Worm (Caenorhabditis elegans) whole organism, early embryonic: ENCODE measurements around the gene cdk-11.1.

Experiments used
- B0310.2 ChIP-seq: sonication (generic microtip); optimal IDR thresholded peaks from 2 replicates; lab custom pipeline; 2016; ENCODE audit warnings: mild to moderate bottlenecking, missing genetic modification characterization, missing compliant biosample characterization
- F13C5.2 ChIP-seq: sonication (generic microtip); optimal IDR thresholded peaks from 2 replicates; lab custom pipeline; 2017; ENCODE audit warnings: mild to moderate bottlenecking, missing genetic modification characterization, inconsistent platforms, missing compliant biosample characterization
- aly-1 ChIP-seq: sonication (generic microtip); optimal IDR thresholded peaks from 2 replicates; lab custom pipeline; 2016; ENCODE audit warnings: missing genetic modification characterization, missing compliant biosample characterization
- ama-1 ChIP-seq: fragments of 150-350 bp; optimal IDR thresholded peaks from 2 replicates; lab custom pipeline; 2014
- ceh-13 ChIP-seq: fragments of 200-800 bp; sonication (Bioruptor generic); optimal IDR thresholded peaks from 2 replicates; lab custom pipeline; 2018; ENCODE audit warnings: mild to moderate bottlenecking, missing genetic modification characterization, missing compliant biosample characterization
- ceh-36 ChIP-seq: sonication (generic microtip); optimal IDR thresholded peaks from 2 replicates; lab custom pipeline; 2016; ENCODE audit warnings: missing genetic modification characterization, inconsistent platforms, missing compliant biosample characterization
- ets-7 ChIP-seq: sonication (generic microtip); optimal IDR thresholded peaks from 2 replicates; lab custom pipeline; 2016; ENCODE audit warnings: missing genotype, missing genetic modification characterization, missing compliant biosample characterization
- flt-1 ChIP-seq: fragments of 200-800 bp; sonication (Bioruptor generic); IDR thresholded peaks from 2 replicates; pipeline ENCODE4 v1.3.6; 2022; ENCODE audit warnings: missing genetic modification characterization, missing compliant biosample characterization
- hmbx-1 ChIP-seq: sonication (generic microtip); optimal IDR thresholded peaks from 2 replicates; lab custom pipeline; 2016; ENCODE audit warnings: mild to moderate bottlenecking, missing genetic modification characterization, missing compliant biosample characterization
- hmg-4 ChIP-seq: fragments of 200-800 bp; sonication (Bioruptor generic); optimal IDR thresholded peaks from 2 replicates; lab custom pipeline; 2018; ENCODE audit warnings: mild to moderate bottlenecking, missing genetic modification characterization, missing compliant biosample characterization
- hnd-1 ChIP-seq: sonication (generic microtip); optimal IDR thresholded peaks from 2 replicates; lab custom pipeline; 2016; ENCODE audit warnings: missing genetic modification characterization, missing compliant biosample characterization
- pes-1 ChIP-seq: fragments of 200-800 bp; sonication (Bioruptor generic); IDR thresholded peaks from 2 replicates; pipeline ENCODE4 v1.3.6; 2022; ENCODE audit warnings: missing genetic modification reagents, missing genetic modification characterization, missing compliant biosample characterization
- scrt-1 ChIP-seq: fragments of 200-800 bp; sonication (Bioruptor generic); IDR thresholded peaks from 2 replicates; pipeline ENCODE4 v1.3.6; 2022; ENCODE audit warnings: missing genetic modification characterization, missing compliant biosample characterization
- sea-1 ChIP-seq: fragments of 200-800 bp; sonication (Bioruptor generic); conservative IDR thresholded peaks from 2 replicates; pipeline ENCODE4 v1.3.6; 2022; ENCODE audit warnings: missing genetic modification characterization, missing compliant biosample characterization
- tbx-11 ChIP-seq: fragments of 200-800 bp; sonication (Bioruptor generic); IDR thresholded peaks from 2 replicates; pipeline ENCODE4 v1.3.6; 2022; ENCODE audit warnings: missing genetic modification characterization, missing compliant biosample characterization
- tbx-37 ChIP-seq: fragments of 200-800 bp; sonication (Bioruptor generic); conservative IDR thresholded peaks from 2 replicates; pipeline ENCODE4 v1.3.6; 2022; ENCODE audit warnings: missing genetic modification reagents, missing genetic modification characterization, missing compliant biosample characterization
- tra-4 ChIP-seq: sonication (generic microtip); optimal IDR thresholded peaks from 2 replicates; lab custom pipeline; 2017; ENCODE audit warnings: missing genetic modification characterization, missing compliant biosample characterization

The cdk-11.1 gene

DNA sequence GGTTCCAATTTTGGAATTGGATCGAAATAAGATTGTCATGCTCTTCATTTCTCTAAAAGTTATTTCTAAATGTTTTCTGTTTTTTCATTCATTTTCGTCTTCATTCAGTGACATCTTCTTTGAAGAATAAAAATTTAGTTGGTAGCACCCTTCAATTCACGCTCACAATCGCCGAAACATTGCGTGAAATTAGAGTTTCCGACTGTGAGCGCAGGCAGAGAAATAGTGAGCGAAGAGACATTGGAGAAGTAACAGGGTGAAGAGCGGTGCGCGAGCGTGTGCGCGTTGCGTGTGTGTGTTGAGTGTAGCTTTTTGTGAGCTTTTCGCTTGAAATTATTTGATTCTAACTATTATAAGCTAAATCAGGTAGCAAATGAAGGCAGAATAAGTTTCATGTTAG is 29.6 kb upstream of the cdk-11.1 start:
- TF ChIP-seq scrt-1 (GFP tag; lab: Robert Waterston, UW) (no peak), F13C5.2 (tag; lab: Kevin White, UChicago) (peak; percentile 34), ceh-13 (GFP tag; lab: Kevin White, UChicago) (no peak), hmg-4 (peak; percentile 9)

DNA sequence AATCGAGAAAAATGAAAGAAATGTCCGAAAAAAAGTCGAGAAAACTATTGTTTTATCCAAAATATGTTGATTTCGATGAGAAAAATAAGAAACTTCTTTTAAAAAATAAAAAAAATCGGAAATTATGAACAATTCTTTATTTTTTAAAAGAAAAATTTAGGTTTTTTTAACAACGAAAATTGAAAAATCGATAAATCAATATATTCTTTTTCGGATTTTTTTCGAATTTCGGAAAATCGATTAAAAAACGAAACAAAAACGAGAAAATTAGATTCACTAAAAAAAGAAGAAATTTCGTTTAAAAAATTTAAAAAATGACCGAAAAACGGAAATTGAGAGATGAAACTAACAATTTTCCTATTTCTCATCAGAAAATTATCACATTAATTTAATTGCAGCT is 29.0 kb upstream of the cdk-11.1 start:
- TF ChIP-seq hmbx-1 (tag; lab: Kevin White, UChicago) = no peak
- TF ChIP-seq hmg-4 = no peak
- no peak for TF ChIP-seq B0310.2 (tag; lab: Kevin White, UChicago)

DNA sequence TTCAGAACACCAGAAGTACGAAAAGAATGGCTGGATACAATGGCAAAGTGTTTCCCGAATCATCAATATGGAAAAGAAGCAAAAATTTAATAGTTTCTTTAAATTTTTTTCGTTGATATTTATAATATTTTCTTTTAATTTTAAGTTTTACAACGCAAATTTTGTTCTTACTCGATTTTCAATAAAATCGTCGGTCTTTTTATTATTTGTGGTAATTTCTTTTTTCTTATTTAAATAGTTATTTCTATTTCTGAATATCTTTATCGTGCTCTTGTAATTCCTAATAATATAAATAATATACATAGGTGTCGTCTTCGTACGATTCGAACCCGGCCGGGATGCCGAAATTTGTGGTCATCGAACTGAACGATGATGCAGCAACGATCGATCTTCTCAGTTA is 27.3 kb upstream of the cdk-11.1 start, which contains the start of gene lir-1:
lir-1 (plus strand) TSS at position 301 of the 400 bp plus-strand sequence.
- no peak for TF ChIP-seq B0310.2 (tag; lab: Kevin White, UChicago)
- no peak for TF ChIP-seq ceh-13 (GFP tag; lab: Kevin White, UChicago)
- TF ChIP-seq tbx-11 (GFP tag; lab: Robert Waterston, UW) = no peak
- TF ChIP-seq sea-1 (GFP tag; lab: Robert Waterston, UW) = no peak
- no peak for TF ChIP-seq hmbx-1 (tag; lab: Kevin White, UChicago)
- no peak for TF ChIP-seq tbx-37 (GFP tag; lab: Robert Waterston, UW)

DNA sequence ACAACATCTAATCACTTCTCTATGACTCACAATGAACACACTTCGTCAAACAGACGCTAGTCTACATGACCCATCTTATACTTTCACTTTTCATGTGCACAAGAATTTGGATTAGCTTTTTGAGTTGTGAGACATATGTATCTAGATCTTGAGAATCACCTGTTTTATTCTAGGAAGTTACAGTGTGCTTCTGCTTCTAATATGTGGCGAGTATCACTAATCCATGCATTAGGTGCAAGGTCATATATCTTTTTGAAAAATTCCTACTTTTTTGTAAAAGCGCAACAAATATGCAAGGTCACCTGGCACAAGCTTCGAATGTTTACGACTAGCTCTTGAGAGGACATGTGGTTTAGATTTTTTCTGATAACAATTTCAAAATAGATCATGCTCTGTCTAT is 23.3 kb upstream of the cdk-11.1 start:
- TF ChIP-seq ama-1 (lab: Kevin White, UChicago) (no peak), tbx-37 (GFP tag; lab: Robert Waterston, UW) (no peak), hmg-4 (no peak), hnd-1 (no peak), ceh-13 (GFP tag; lab: Kevin White, UChicago) (no peak), tra-4 (tag; lab: Kevin White, UChicago) (no peak), ceh-36 (tag; lab: Kevin White, UChicago) (no peak), pes-1 (GFP tag; lab: Robert Waterston, UW) (no peak), tbx-11 (GFP tag; lab: Robert Waterston, UW) (no peak), hmbx-1 (tag; lab: Kevin White, UChicago) (no peak), ets-7 (no peak), aly-1 (tag; lab: Kevin White, UChicago) (no peak), scrt-1 (GFP tag; lab: Robert Waterston, UW) (no peak), B0310.2 (tag; lab: Kevin White, UChicago) (no peak), F13C5.2 (tag; lab: Kevin White, UChicago) (no peak), flt-1 (no peak), sea-1 (GFP tag; lab: Robert Waterston, UW) (no peak)

DNA sequence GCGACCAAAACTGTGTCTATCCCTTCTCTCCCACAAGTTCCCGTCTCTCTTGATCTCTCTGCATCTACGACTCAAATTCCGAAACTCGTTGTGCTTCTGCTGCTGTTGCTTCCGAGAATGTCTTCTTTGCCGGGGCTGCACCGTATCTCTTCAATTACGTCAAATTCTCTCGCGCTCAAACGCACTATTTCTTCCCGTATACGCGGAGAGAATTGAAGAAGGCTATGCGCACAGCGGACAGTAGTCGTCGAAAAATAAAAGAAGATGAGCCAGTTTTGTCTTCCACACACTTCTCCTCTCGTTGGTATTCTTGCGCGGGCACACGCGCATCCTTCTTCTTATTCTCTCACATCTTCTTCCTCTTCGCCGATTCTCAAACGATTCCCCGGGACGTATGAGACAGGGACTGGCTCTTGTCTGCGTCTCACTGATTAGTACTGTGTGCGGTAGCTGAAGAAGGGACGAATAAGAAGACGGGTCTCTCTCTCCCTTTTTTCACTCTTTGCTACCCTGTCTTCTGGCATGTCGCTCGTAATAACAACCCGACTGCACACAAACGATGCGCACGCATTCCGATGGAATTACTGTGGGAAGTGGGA is 22.6 kb upstream of the cdk-11.1 start:
- TF ChIP-seq hmg-4 = peak; percentile 45
- no peak for TF ChIP-seq tbx-37 (GFP tag; lab: Robert Waterston, UW)
- TF ChIP-seq tbx-11 (GFP tag; lab: Robert Waterston, UW) = 0 out of 2 replicates have a peak, but pooled peaks have one; percentile 37
- no peak for TF ChIP-seq B0310.2 (tag; lab: Kevin White, UChicago)
- TF ChIP-seq hmbx-1 (tag; lab: Kevin White, UChicago) = no peak
- TF ChIP-seq ets-7 = no peak
- peak; percentile 2 for TF ChIP-seq F13C5.2 (tag; lab: Kevin White, UChicago)
- no peak for TF ChIP-seq tra-4 (tag; lab: Kevin White, UChicago)
- TF ChIP-seq ama-1 (lab: Kevin White, UChicago) = no peak
- no peak for TF ChIP-seq ceh-13 (GFP tag; lab: Kevin White, UChicago)
- TF ChIP-seq aly-1 (tag; lab: Kevin White, UChicago) = peak; percentile 40
- TF ChIP-seq pes-1 (GFP tag; lab: Robert Waterston, UW) = no peak
- no peak for TF ChIP-seq hnd-1
- no peak for TF ChIP-seq flt-1
- no peak for TF ChIP-seq scrt-1 (GFP tag; lab: Robert Waterston, UW)
- no peak for TF ChIP-seq ceh-36 (tag; lab: Kevin White, UChicago)
- no peak for TF ChIP-seq sea-1 (GFP tag; lab: Robert Waterston, UW)

DNA sequence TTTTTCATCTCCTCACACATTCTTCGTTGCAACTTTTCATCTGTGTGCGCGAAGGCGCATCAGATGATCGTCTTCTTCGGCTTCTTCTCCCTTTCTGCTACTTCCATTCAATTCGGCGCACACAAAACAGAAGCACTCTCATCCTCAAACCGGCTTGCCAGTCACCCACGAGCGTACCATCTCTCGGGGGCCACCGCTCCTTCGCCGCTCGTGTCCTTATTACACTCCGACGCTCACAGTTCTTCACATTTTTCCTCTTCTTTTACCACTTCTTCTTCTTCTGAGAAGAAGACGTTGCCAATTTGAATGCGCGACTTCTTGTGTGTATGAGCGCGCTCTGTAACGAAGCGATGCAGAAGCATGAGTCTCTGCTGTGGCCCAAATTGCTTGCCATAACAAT is 20.5 kb upstream of the cdk-11.1 start:
- TF ChIP-seq hmg-4 = peak; percentile 23
- TF ChIP-seq F13C5.2 (tag; lab: Kevin White, UChicago) = no peak
- no peak for TF ChIP-seq tra-4 (tag; lab: Kevin White, UChicago)
- no peak for TF ChIP-seq scrt-1 (GFP tag; lab: Robert Waterston, UW)
- no peak for TF ChIP-seq tbx-11 (GFP tag; lab: Robert Waterston, UW)
- no peak for TF ChIP-seq ets-7
- no peak for TF ChIP-seq pes-1 (GFP tag; lab: Robert Waterston, UW)
- TF ChIP-seq sea-1 (GFP tag; lab: Robert Waterston, UW) = no peak

DNA sequence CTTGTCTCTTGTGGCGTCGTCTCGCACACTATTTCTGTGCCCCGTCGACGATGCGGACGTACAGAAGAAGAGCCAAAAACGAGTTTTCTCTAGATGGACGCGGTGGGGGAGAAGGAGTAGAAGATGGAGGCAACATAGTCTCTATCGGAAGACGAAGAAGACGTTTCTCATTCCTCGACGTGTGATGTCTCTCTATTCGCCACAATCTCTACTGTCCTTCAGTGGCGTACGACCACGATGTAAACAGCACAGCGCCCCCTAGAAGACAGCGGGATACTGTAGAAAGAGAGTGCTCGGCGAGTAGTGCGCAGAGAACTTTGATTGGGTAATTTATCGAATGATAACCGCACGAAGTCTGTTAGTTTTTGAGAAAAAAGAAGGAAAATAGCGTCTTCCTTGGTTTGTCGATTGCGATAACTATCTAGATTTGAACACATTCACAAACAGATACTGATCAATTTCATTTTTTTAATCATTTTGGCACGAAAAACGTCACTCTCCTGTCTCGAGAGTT is 19.5 kb upstream of the cdk-11.1 start:
- TF ChIP-seq scrt-1 (GFP tag; lab: Robert Waterston, UW) (no peak), ceh-13 (GFP tag; lab: Kevin White, UChicago) (no peak), tbx-37 (GFP tag; lab: Robert Waterston, UW) (no peak), ama-1 (lab: Kevin White, UChicago) (no peak), pes-1 (GFP tag; lab: Robert Waterston, UW) (no peak), tbx-11 (GFP tag; lab: Robert Waterston, UW) (no peak), B0310.2 (tag; lab: Kevin White, UChicago) (no peak), flt-1 (no peak), ets-7 (no peak), F13C5.2 (tag; lab: Kevin White, UChicago) (no peak)

DNA sequence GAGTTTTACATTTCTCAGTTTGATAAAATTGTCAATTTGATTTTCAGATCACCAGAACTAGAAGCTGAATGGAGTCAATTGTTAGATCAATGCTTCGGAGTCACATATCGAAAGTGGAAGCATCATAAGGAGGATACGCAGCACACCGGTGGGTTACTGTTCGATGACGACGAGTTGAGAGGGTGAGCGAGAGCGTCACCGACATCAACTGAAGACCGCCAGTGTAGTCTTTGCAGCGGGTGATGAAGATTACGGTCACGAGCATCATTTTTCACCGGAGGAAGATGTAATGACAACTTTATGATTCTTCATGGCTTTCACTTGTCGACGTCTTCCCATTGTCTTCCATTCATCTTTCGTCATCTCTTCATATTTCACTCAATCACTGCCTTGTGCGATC is 17.1 kb upstream of the cdk-11.1 start, which contains the start of gene lin-26:
lin-26 (plus strand) TSS at position 301 of the 400 bp plus-strand sequence.
- no peak for TF ChIP-seq hmbx-1 (tag; lab: Kevin White, UChicago)
- no peak for TF ChIP-seq tbx-37 (GFP tag; lab: Robert Waterston, UW)
- no peak for TF ChIP-seq aly-1 (tag; lab: Kevin White, UChicago)
- no peak for TF ChIP-seq scrt-1 (GFP tag; lab: Robert Waterston, UW)
- TF ChIP-seq hnd-1 = no peak
- TF ChIP-seq sea-1 (GFP tag; lab: Robert Waterston, UW) = no peak
- no peak for TF ChIP-seq tbx-11 (GFP tag; lab: Robert Waterston, UW)
- no peak for TF ChIP-seq B0310.2 (tag; lab: Kevin White, UChicago)
- no peak for TF ChIP-seq ceh-13 (GFP tag; lab: Kevin White, UChicago)
- no peak for TF ChIP-seq ceh-36 (tag; lab: Kevin White, UChicago)
- TF ChIP-seq flt-1 = no peak
- no peak for TF ChIP-seq pes-1 (GFP tag; lab: Robert Waterston, UW)
- TF ChIP-seq ets-7 = no peak
- no peak for TF ChIP-seq hmg-4
- no peak for TF ChIP-seq F13C5.2 (tag; lab: Kevin White, UChicago)
- TF ChIP-seq ama-1 (lab: Kevin White, UChicago) = no peak
- no peak for TF ChIP-seq tra-4 (tag; lab: Kevin White, UChicago)
